Fruit fly (Drosophila melanogaster): ENCODE measurements around the gene Rfx.

- no peak for TF ChIP-seq CG11617 (GFP tag; optimal IDR thresholded peaks at IDR 0.05)
- TF ChIP-seq Mnt (GFP tag; optimal IDR thresholded peaks at IDR 0.05) = no peak
- no peak for TF ChIP-seq CG33017 (tag; optimal IDR thresholded peaks at IDR 0.05)
- TF ChIP-seq CG14711 (tag; optimal IDR thresholded peaks at IDR 0.05) = no peak
- no peak for TF ChIP-seq toe (GFP tag; optimal IDR thresholded peaks at IDR 0.05)
- no peak for TF ChIP-seq ovo (GFP tag; optimal IDR thresholded peaks at IDR 0.05)
- TF ChIP-seq Crg-1 (GFP tag; optimal IDR thresholded peaks at IDR 0.05) = no peak
- TF ChIP-seq Clk (GFP tag; optimal IDR thresholded peaks at IDR 0.05) = no peak
- no peak for TF ChIP-seq pad (GFP tag; optimal IDR thresholded peaks at IDR 0.05)
- no peak for TF ChIP-seq bab1 (GFP tag; optimal IDR thresholded peaks at IDR 0.05)
- TF ChIP-seq Hr96 (GFP tag; optimal IDR thresholded peaks at IDR 0.05) = no peak
- no peak for TF ChIP-seq CG7101 (tag; optimal IDR thresholded peaks at IDR 0.05)
- no peak for TF ChIP-seq CG7045 (GFP tag; optimal IDR thresholded peaks at IDR 0.05)
Observed at dm6 chr3R:10389027-10389465, 11.2 kb upstream of the Rfx start.

All from whole organism, adult.